Fruit fly (Drosophila melanogaster) whole organism, embryonic: ENCODE measurements around the gene anox.

ENCODE experiments used
- Ada2b ChIP-seq: fragments of 200-800 bp; sonication (Bioruptor generic); IDR thresholded peaks from 2 replicates; pipeline ENCODE4 v1.3.6; 2022; ENCODE audit warnings: missing biosample characterization, missing genetic modification characterization
- Atf6 ChIP-seq: fragments of 200-800 bp; sonication (Bioruptor generic); IDR thresholded peaks from 2 replicates; pipeline ENCODE4 v1.3.6; 2022; ENCODE audit warnings: missing biosample characterization, missing genetic modification characterization
- Bdp1 ChIP-seq: fragments of 200-800 bp; sonication (Bioruptor generic); optimal IDR thresholded peaks from 3 replicates; lab custom pipeline; 2016; ENCODE audit warnings: missing biosample characterization, missing genetic modification characterization
- CG10274 ChIP-seq: fragments of 200-800 bp; sonication (Bioruptor generic); optimal IDR thresholded peaks from 3 replicates; lab custom pipeline; 2017; ENCODE audit warnings: missing biosample characterization, mild to moderate bottlenecking, missing genetic modification characterization
- CG11093 ChIP-seq: fragments of 200-800 bp; sonication (Bioruptor generic); IDR thresholded peaks from 3 replicates; pipeline ENCODE4 v1.3.6; 2022; ENCODE audit warnings: missing biosample characterization, missing genetic modification characterization
- CG12236 ChIP-seq: fragments of 200-800 bp; sonication (Bioruptor generic); optimal IDR thresholded peaks from 2 replicates; lab custom pipeline; 2016; ENCODE audit warnings: missing biosample characterization, missing genetic modification characterization
- CG17568 ChIP-seq: fragments of 200-800 bp; sonication (Bioruptor generic); optimal IDR thresholded peaks from 2 replicates; lab custom pipeline; 2018; ENCODE audit warnings: missing biosample characterization, mild to moderate bottlenecking, missing genetic modification characterization, moderate library complexity
- CG17612 ChIP-seq: fragments of 200-800 bp; sonication (Bioruptor generic); IDR thresholded peaks from 2 replicates; pipeline ENCODE4 v1.3.6; 2022; ENCODE audit warnings: missing biosample characterization, missing genetic modification characterization
- CG18262 ChIP-seq: fragments of 200-800 bp; optimal IDR thresholded peaks from 3 replicates; lab custom pipeline; 2019; ENCODE audit warnings: missing biosample characterization, mild to moderate bottlenecking, missing genetic modification characterization, moderate library complexity
- CG4328 ChIP-seq: fragments of 200-800 bp; sonication (Bioruptor generic); optimal IDR thresholded peaks from 3 replicates; lab custom pipeline; 2017; ENCODE audit warnings: missing biosample characterization, missing genetic modification reagents, missing genetic modification characterization
- CG4360 ChIP-seq: fragments of 200-800 bp; sonication (Bioruptor generic); IDR thresholded peaks from 2 replicates; pipeline ENCODE4 v1.3.6; 2022; ENCODE audit warnings: missing biosample characterization, missing genetic modification characterization
- CG4707 ChIP-seq: fragments of 200-800 bp; sonication (Bioruptor generic); optimal IDR thresholded peaks from 2 replicates; lab custom pipeline; 2018; ENCODE audit warnings: missing biosample characterization, mild to moderate bottlenecking, missing genetic modification characterization, moderate library complexity
- CG6175 ChIP-seq: fragments of 200-800 bp; sonication (Bioruptor generic); IDR thresholded peaks from 3 replicates; pipeline ENCODE4 v1.3.6; 2022; ENCODE audit warnings: missing biosample characterization, missing genetic modification characterization
- CG6272 ChIP-seq: fragments of 200-800 bp; sonication (Bioruptor generic); IDR thresholded peaks from 2 replicates; pipeline ENCODE4 v1.3.6; 2022; ENCODE audit warnings: missing biosample characterization, missing genetic modification characterization
- CTCF ChIP-seq: fragments of 200-800 bp; sonication (Bioruptor generic); optimal IDR thresholded peaks from 2 replicates; lab custom pipeline; 2017; ENCODE audit warnings: missing biosample characterization, mild to moderate bottlenecking, missing genetic modification characterization, moderate library complexity
- CoRest ChIP-seq: fragments of 200-800 bp; sonication (Bioruptor generic); optimal IDR thresholded peaks from 3 replicates; lab custom pipeline; 2018; ENCODE audit warnings: missing biosample characterization, mild to moderate bottlenecking, missing genetic modification characterization, moderate library complexity
- D19B ChIP-seq: fragments of 200-800 bp; sonication (Bioruptor generic); optimal IDR thresholded peaks from 2 replicates; lab custom pipeline; 2017; ENCODE audit warnings: missing biosample characterization, mild to moderate bottlenecking, missing genetic modification characterization
- Doc2 ChIP-seq: fragments of 200-800 bp; sonication (Bioruptor generic); IDR thresholded peaks from 2 replicates; pipeline ENCODE4 v1.3.6; 2022; ENCODE audit warnings: missing biosample characterization, missing genetic modification characterization
- Dp ChIP-seq: fragments of 200-800 bp; sonication (Bioruptor generic); optimal IDR thresholded peaks from 2 replicates; lab custom pipeline; 2018; ENCODE audit warnings: missing biosample characterization, mild to moderate bottlenecking, missing genetic modification characterization, moderate library complexity
- Ets65A ChIP-seq: fragments of 200-800 bp; sonication (Bioruptor generic); peaks from one replicate; lab custom pipeline; 2016; ENCODE audit warnings: missing biosample characterization, missing genetic modification characterization
- Ets97D ChIP-seq: fragments of 200-800 bp; sonication (Bioruptor generic); optimal IDR thresholded peaks from 3 replicates; lab custom pipeline; 2016; ENCODE audit warnings: missing biosample characterization, missing genetic modification characterization
- Hr39 ChIP-seq: fragments of >200 bp; optimal IDR thresholded peaks from 2 replicates; lab custom pipeline; 2017
- MBD-R2 ChIP-seq: fragments of 200-800 bp; sonication (Bioruptor generic); IDR thresholded peaks from 2 replicates; pipeline ENCODE4 v1.3.6; 2022; ENCODE audit warnings: missing biosample characterization, missing genetic modification characterization
- NFAT ChIP-seq: fragments of 200-800 bp; sonication (Bioruptor generic); IDR thresholded peaks from 2 replicates; pipeline ENCODE4 v1.3.6; 2022; ENCODE audit warnings: missing biosample characterization, missing genetic modification characterization
- Neu2 ChIP-seq: fragments of 200-800 bp; sonication (Bioruptor generic); optimal IDR thresholded peaks from 3 replicates; lab custom pipeline; 2016; ENCODE audit warnings: missing biosample characterization, missing genetic modification characterization, borderline replicate concordance
- Pdp1 ChIP-seq, 2 experiments: fragments of 200-800 bp; sonication (Bioruptor generic); optimal IDR thresholded peaks; 3 replicates each; lab custom pipeline; 2016; ENCODE audit warnings: missing biosample characterization in 2 of 2, missing genetic modification characterization in 2 of 2, mild to moderate bottlenecking in 1 of 2, moderate library complexity in 1 of 2
- TFAM ChIP-seq: fragments of 200-800 bp; sonication (Bioruptor generic); optimal IDR thresholded peaks from 2 replicates; lab custom pipeline; 2017; ENCODE audit warnings: missing biosample characterization, missing genetic modification characterization, inconsistent platforms
- ac ChIP-seq: fragments of 200-800 bp; sonication (Bioruptor generic); optimal IDR thresholded peaks from 3 replicates; lab custom pipeline; 2017; ENCODE audit warnings: missing biosample characterization, mild to moderate bottlenecking, missing genetic modification characterization
- cato ChIP-seq: fragments of 200-800 bp; sonication (Bioruptor generic); optimal IDR thresholded peaks from 2 replicates; lab custom pipeline; 2016; ENCODE audit warnings: missing biosample characterization, missing genetic modification characterization, borderline replicate concordance
- chm ChIP-seq: fragments of 200-800 bp; sonication (Bioruptor generic); IDR thresholded peaks from 2 replicates; pipeline ENCODE4 v1.3.6; 2022; ENCODE audit warnings: missing biosample characterization, missing genetic modification characterization
- corto ChIP-seq: fragments of 200-800 bp; sonication (Bioruptor generic); optimal IDR thresholded peaks from 2 replicates; lab custom pipeline; 2016; ENCODE audit warnings: missing biosample characterization, mild to moderate bottlenecking, missing genetic modification characterization, moderate library complexity
- croc ChIP-seq: fragments of 200-800 bp; sonication (Bioruptor generic); conservative IDR thresholded peaks from 3 replicates; pipeline ENCODE4 v1.3.6; 2022; ENCODE audit warnings: missing biosample characterization, missing genetic modification characterization
- da ChIP-seq: fragments of 200-800 bp; sonication (Bioruptor generic); optimal IDR thresholded peaks from 2 replicates; lab custom pipeline; 2016; ENCODE audit warnings: missing biosample characterization, missing genetic modification characterization
- dimm ChIP-seq: fragments of 200-800 bp; sonication (Bioruptor generic); IDR thresholded peaks from 2 replicates; pipeline ENCODE4 v1.3.6; 2022; ENCODE audit warnings: missing biosample characterization, missing genetic modification characterization
- dysf ChIP-seq: fragments of 200-800 bp; sonication (Bioruptor generic); IDR thresholded peaks from 3 replicates; pipeline ENCODE4 v1.3.6; 2022; ENCODE audit warnings: missing biosample characterization, missing genetic modification characterization
- emc ChIP-seq: fragments of 200-800 bp; sonication (Bioruptor generic); optimal IDR thresholded peaks from 2 replicates; lab custom pipeline; 2016; ENCODE audit warnings: missing biosample characterization, missing genetic modification characterization
- ems ChIP-seq: fragments of 200-800 bp; sonication (Bioruptor generic); optimal IDR thresholded peaks from 3 replicates; lab custom pipeline; 2016; ENCODE audit warnings: missing biosample characterization, missing genetic modification characterization
- eve ChIP-seq, 2 experiments: fragments of >200 bp; optimal IDR thresholded peaks; 2 replicates each; lab custom pipeline; 2017; ENCODE audit warnings: missing biosample characterization in 2 of 2, missing genetic modification characterization in 2 of 2
- gcm ChIP-seq: fragments of 200-800 bp; sonication (Bioruptor generic); optimal IDR thresholded peaks from 2 replicates; lab custom pipeline; 2019; ENCODE audit warnings: missing biosample characterization, mild to moderate bottlenecking, missing genetic modification characterization, moderate library complexity
- gro ChIP-seq: fragments of 200-800 bp; sonication (Bioruptor generic); optimal IDR thresholded peaks from 2 replicates; lab custom pipeline; 2016; ENCODE audit warnings: missing biosample characterization, missing genetic modification characterization
- kni ChIP-seq: fragments of 200-800 bp; sonication (Bioruptor generic); optimal IDR thresholded peaks from 3 replicates; lab custom pipeline; 2017; ENCODE audit warnings: mild to moderate bottlenecking, missing biosample characterization, missing genetic modification reagents, missing genetic modification characterization
- lov ChIP-seq, 2 experiments: fragments of 200-800 bp in 1 of 2; fragments of >200 bp in 1 of 2; sonication (Bioruptor generic) in 1 of 2; IDR thresholded peaks in 1 of 2; optimal IDR thresholded peaks in 1 of 2; 2 replicates in 1 of 2; 3 replicates in 1 of 2; pipeline versions ENCODE4 v1.3.6 to Lab custom; 2017 to 2022; ENCODE audit warnings: missing biosample characterization in 1 of 2, missing genetic modification characterization in 1 of 2
- maf-S ChIP-seq: fragments of 200-800 bp; sonication (Bioruptor generic); optimal IDR thresholded peaks from 2 replicates; lab custom pipeline; 2016; ENCODE audit warnings: missing biosample characterization, missing genetic modification characterization
- nom ChIP-seq: fragments of 200-800 bp; sonication (Bioruptor generic); optimal IDR thresholded peaks from 2 replicates; lab custom pipeline; 2017; ENCODE audit warnings: missing biosample characterization, missing genetic modification characterization, mild to moderate bottlenecking, moderate library complexity, missing genetic modification reagents
- odd ChIP-seq: fragments of 200-800 bp; sonication (Bioruptor generic); optimal IDR thresholded peaks from 2 replicates; lab custom pipeline; 2017; ENCODE audit warnings: missing biosample characterization, mild to moderate bottlenecking, missing genetic modification characterization
- psq ChIP-seq: fragments of 200-800 bp; sonication (Bioruptor generic); optimal IDR thresholded peaks from 2 replicates; lab custom pipeline; 2017; ENCODE audit warnings: missing biosample characterization, missing genetic modification characterization
- slbo ChIP-seq: fragments of 200-800 bp; sonication (Bioruptor generic); IDR thresholded peaks from 2 replicates; pipeline ENCODE4 v1.3.6; 2022; ENCODE audit warnings: missing biosample characterization, missing genetic modification characterization
- so ChIP-seq: fragments of 200-800 bp; sonication (Bioruptor generic); IDR thresholded peaks from 3 replicates; pipeline ENCODE4 v1.3.6; 2022; ENCODE audit warnings: missing biosample characterization, missing genetic modification characterization
- vfl ChIP-seq: fragments of 200-800 bp; sonication (Bioruptor generic); optimal IDR thresholded peaks from 2 replicates; lab custom pipeline; 2016; ENCODE audit warnings: missing biosample characterization, missing genetic modification characterization

The anox gene

DNA sequence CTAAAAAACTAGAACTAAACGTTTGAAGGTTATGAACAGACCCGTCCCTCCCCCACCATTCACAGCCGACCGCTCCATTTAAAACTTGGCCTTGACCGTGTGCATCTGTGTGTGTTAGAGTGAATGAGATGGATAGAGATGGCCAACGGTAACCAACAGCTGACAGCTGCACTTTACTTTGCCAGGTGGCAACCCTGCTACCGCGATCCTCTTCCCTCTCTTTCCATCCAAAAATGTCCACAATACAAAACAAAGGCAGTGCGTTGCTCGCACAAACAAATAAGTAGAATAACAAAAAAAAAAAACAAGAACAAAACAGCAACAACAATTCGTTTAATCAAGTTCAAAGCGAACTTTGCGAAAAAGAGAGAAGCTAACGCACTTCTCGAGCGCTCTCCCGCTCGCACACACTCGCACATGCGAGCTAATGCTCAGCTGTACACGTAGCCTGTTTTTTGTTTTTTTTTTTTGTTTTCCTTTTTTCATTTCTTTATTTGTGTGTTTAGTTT, 49.4 kb upstream of the anox start (continued):
- no peak for TF ChIP-seq Pdp1 (GFP tag; optimal IDR thresholded peaks at IDR 0.05; lab: Kevin White, UChicago)
- TF ChIP-seq odd (GFP tag; lab: Kevin White, UChicago), result no peak
- no peak for TF ChIP-seq vfl (GFP tag; lab: Kevin White, UChicago)
- peak; percentile 2 for TF ChIP-seq ac (GFP tag; lab: Kevin White, UChicago)
- TF ChIP-seq CG4707, result no peak
- TF ChIP-seq Atf6 (GFP tag; lab: Robert Waterston, UW), result no peak
- TF ChIP-seq D19B (GFP tag; lab: Kevin White, UChicago), result no peak
- no peak for TF ChIP-seq eve (GFP tag; optimal IDR thresholded peaks at IDR 0.05; lab: Kevin White, UChicago)
- TF ChIP-seq CoRest (tag; lab: Kevin White, UChicago), result no peak
- peak; percentile 11 for TF ChIP-seq nom (GFP tag; lab: Kevin White, UChicago)
- TF ChIP-seq ems (GFP tag; lab: Kevin White, UChicago), result no peak
- TF ChIP-seq Ets97D, result no peak
- TF ChIP-seq dysf (GFP tag; lab: Robert Waterston, UW), result no peak
- TF ChIP-seq gro (GFP tag; lab: Kevin White, UChicago), result no peak
- TF ChIP-seq Bdp1 (GFP tag; lab: Kevin White, UChicago), result no peak
- TF ChIP-seq emc (GFP tag; lab: Kevin White, UChicago), result no peak
- TF ChIP-seq corto (GFP tag; lab: Kevin White, UChicago), result no peak
- no peak for TF ChIP-seq Ada2b
- TF ChIP-seq, all 482 proteins: peak for 44

DNA sequence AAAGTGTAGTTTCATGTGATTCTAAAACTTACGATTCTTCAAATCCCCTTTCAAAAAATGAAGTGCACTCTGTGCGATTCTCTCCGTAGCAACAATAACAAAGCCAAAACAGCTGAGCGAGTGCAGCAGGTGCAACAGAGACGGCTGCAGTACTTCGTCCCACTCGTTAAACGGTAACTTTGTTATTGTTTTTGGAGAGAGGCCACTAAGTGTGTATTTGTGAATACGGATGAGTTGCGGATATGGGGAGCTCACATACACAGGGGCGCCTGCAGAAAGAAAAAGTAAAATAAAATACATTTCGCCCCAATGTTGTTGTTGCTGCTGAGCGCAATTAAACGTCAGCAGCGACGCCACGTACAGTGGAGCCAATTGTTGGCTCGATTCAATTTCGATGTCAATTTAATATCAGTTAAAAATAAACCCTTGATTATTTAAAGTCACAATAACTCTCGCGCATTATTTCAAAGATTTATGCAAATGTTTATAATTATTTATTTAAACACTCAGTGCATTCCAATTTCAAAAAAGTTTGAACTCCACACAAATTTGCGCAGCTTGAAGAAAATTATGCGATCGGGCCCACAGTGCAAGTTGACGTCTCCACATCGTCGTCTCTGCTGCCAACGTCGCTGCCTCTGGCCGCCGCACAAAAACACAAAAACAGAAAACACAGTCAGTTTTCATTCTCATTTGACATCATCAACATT, 48.4 kb upstream of the anox start:
- TF ChIP-seq Neu2 (GFP tag; lab: Kevin White, UChicago), result peak; percentile 72
- peak; percentile 91 for TF ChIP-seq Bdp1 (GFP tag; lab: Kevin White, UChicago)
- TF ChIP-seq chm (GFP tag; lab: Robert Waterston, UW), result peak; percentile 95
- TF ChIP-seq CG10274, result peak; percentile 93
- TF ChIP-seq CG12236 (GFP tag; lab: Kevin White, UChicago), result peak; percentile 92
- TF ChIP-seq CG11093 (GFP tag; lab: Robert Waterston, UW), result peak; percentile 96
- peak; percentile 81 for TF ChIP-seq da
- TF ChIP-seq Doc2 (GFP tag; lab: Robert Waterston, UW), result peak; percentile 89
- peak; percentile 77 for TF ChIP-seq TFAM
- peak; percentile 95 for TF ChIP-seq maf-S (GFP tag; lab: Kevin White, UChicago)
- peak; percentile 97 for TF ChIP-seq cato
- peak; percentile 97 for TF ChIP-seq so (GFP tag; lab: Robert Waterston, UW)
- TF ChIP-seq CG6175 (GFP tag; lab: Robert Waterston, UW), result peak; percentile 90
- peak; percentile 99 for TF ChIP-seq CG4328 (GFP tag; lab: Kevin White, UChicago)
- TF ChIP-seq psq (GFP tag; lab: Kevin White, UChicago), result peak; percentile 89
- TF ChIP-seq CG17612 (GFP tag; lab: Robert Waterston, UW), result peak; percentile 90
- TF ChIP-seq croc (GFP tag; lab: Robert Waterston, UW), result peak; percentile 96
- TF ChIP-seq Ets65A (GFP tag; lab: Kevin White, UChicago), result peak; percentile 99
- peak; percentile 93 for TF ChIP-seq MBD-R2 (GFP tag; lab: Robert Waterston, UW)
- peak; percentile 32 for TF ChIP-seq Dp
- peak; percentile 94 for TF ChIP-seq NFAT (GFP tag; lab: Robert Waterston, UW)
- TF ChIP-seq Hr39, result no peak
- TF ChIP-seq CG17568, result peak; percentile 95
- TF ChIP-seq lov (optimal IDR thresholded peaks at IDR 0.05; lab: Kevin White, UChicago), result no peak
- TF ChIP-seq lov (GFP tag; IDR thresholded peaks at IDR 0.05; lab: Robert Waterston, UW), result peak; percentile 82
- peak; percentile 98 for TF ChIP-seq gcm (GFP tag; lab: Kevin White, UChicago)
- TF ChIP-seq CG4360 (GFP tag; lab: Robert Waterston, UW), result peak; percentile 76
- TF ChIP-seq CTCF (GFP tag; lab: Kevin White, UChicago), result peak; percentile 70
- peak; percentile 96 for TF ChIP-seq kni (GFP tag; lab: Kevin White, UChicago)
- peak; percentile 93 for TF ChIP-seq CG6272 (GFP tag; lab: Robert Waterston, UW)
- peak; percentile 97 for TF ChIP-seq slbo (GFP tag; lab: Robert Waterston, UW)
- TF ChIP-seq odd (GFP tag; lab: Kevin White, UChicago), result peak; percentile 97
- TF ChIP-seq CG18262, result peak; percentile 96
- TF ChIP-seq dimm (GFP tag; lab: Robert Waterston, UW), result peak; percentile 88
